Worm (Caenorhabditis elegans): Measurements from ENCODE around the gene dyf-19.

DNA sequence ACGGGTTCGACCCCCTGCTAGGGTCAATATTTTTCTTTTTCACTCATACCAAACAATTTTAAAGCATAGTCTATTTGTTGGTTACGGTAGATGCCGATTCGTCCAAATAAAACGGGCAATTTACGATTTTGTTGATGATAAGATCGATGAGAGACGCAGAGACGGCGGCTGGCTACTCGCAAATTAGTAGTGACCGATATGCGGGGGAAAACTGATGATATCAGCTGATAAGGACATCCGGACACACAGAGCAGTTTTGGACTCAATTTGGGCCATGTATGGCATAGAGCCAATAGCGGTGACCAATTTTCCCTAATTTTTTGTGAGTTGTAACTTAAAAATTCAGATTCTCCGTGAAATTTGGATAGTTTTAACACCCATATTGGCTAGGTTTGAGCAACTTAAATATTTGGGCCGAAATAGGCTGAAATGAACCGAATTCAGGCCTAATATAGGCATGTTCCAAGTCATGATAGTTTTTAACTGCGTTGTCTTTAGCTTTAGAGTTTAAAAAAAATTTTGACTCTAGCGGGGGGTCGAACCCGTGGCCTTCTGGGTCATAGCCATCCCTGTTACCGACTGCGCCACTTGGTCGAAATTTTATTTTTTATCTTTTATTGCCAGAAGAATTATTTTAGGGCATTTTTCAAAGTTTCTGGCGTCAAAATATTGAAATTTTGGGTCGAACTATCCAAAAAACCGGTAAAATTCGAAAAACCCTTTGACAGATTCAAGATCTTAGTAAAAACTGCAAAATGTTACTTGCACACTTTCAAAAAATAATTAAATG is 1.1 kb upstream of the dyf-19 start:
- TF ChIP-seq dve-1 (tag; optimal IDR thresholded peaks at IDR 0.05) = no peak
- TF ChIP-seq unc-86 (tag; optimal IDR thresholded peaks at IDR 0.05) = no peak
- no peak for TF ChIP-seq syd-9 (tag; optimal IDR thresholded peaks at IDR 0.05)
- no peak for TF ChIP-seq madf-2 (tag; optimal IDR thresholded peaks at IDR 0.05)
- no peak for TF ChIP-seq sox-4 (tag; optimal IDR thresholded peaks at IDR 0.05)
- no peak for TF ChIP-seq ama-1 (optimal IDR thresholded peaks at IDR 0.05)
- TF ChIP-seq tbx-2 (tag; optimal IDR thresholded peaks at IDR 0.05) = no peak
- TF ChIP-seq C38D4.7 (GFP tag; optimal IDR thresholded peaks at IDR 0.05) = no peak
- TF ChIP-seq gmeb-2 (tag; optimal IDR thresholded peaks at IDR 0.05) = no peak

All from whole organism, late embryonic.